Fruit fly (Drosophila melanogaster): ENCODE data around the gene pths.

Gene pths

DNA sequence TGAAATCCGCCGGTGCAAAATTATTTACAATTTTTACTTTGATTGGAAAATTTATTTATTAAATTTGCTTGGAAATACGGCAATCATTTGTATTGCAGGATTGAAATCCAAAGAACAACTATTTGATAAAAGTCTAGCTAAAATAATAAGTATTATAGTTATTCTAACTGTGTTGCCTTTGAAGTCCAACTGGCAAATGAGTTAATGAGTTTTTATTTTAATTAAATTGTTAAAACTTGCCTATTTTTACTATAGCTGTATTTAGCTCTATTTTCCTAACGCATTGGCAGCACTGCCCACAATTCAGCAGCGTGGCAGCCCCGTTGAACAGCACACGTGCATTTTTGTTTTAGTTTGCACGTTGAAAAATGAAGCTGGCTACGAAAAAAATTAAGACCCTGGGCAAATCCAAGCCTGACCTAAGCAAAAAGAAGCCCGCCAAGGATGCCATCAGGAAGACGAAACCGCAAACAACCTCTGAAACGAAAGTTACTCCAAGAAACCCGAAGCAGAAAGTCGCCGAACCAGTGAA lies 20.3 kb downstream of the pths start, which contains the start of gene Noc2 (continued):
- TF ChIP-seq Dp (GFP tag; optimal IDR thresholded peaks at IDR 0.05) = peak; percentile 7
- peak; percentile 61 for TF ChIP-seq Ptx1 (GFP tag; IDR thresholded peaks at IDR 0.05)
- no peak for TF ChIP-seq toy (GFP tag; IDR thresholded peaks at IDR 0.05)
- no peak for TF ChIP-seq CG7556 (GFP tag; optimal IDR thresholded peaks at IDR 0.05)
- TF ChIP-seq mam (GFP tag; optimal IDR thresholded peaks at IDR 0.05) = peak; percentile 57
- no peak for TF ChIP-seq Asciz (GFP tag; optimal IDR thresholded peaks at IDR 0.05)
- TF ChIP-seq caup (GFP tag; optimal IDR thresholded peaks at IDR 0.05; ENCODE audit: severe bottlenecking) = no peak
- TF ChIP-seq hkb (optimal IDR thresholded peaks at IDR 0.05) = no peak
- peak; percentile 43; the same call in 1 of the 2 replicates for TF ChIP-seq hkb (GFP tag; IDR thresholded peaks at IDR 0.05)
- TF ChIP-seq CG4424 (GFP tag; optimal IDR thresholded peaks at IDR 0.05) = peak; percentile 56
- peak; percentile 16 for TF ChIP-seq CG8944 (GFP tag; optimal IDR thresholded peaks at IDR 0.05)
- no peak for TF ChIP-seq CG15479 (GFP tag; optimal IDR thresholded peaks at IDR 0.05)
- peak; percentile 64 for TF ChIP-seq CG31441 (GFP tag; IDR thresholded peaks at IDR 0.05)
- peak; percentile 96 for TF ChIP-seq dm (GFP tag; optimal IDR thresholded peaks at IDR 0.05)
- TF ChIP-seq CG32532 (GFP tag; IDR thresholded peaks at IDR 0.05) = peak; percentile 60
- TF ChIP-seq eve (GFP tag; optimal IDR thresholded peaks at IDR 0.05) = no peak
- no peak for TF ChIP-seq unc-4 (GFP tag; IDR thresholded peaks at IDR 0.05; ENCODE audit: partially characterized antibody)
- peak; percentile 6 for TF ChIP-seq CG10462 (GFP tag; optimal IDR thresholded peaks at IDR 0.05)
- 0 out of 2 replicates have a peak, but pooled peaks have one; percentile 22 for TF ChIP-seq gt (GFP tag; IDR thresholded peaks at IDR 0.05)
- peak; percentile 41; the same call in 1 of the 2 replicates for TF ChIP-seq E2f2 (GFP tag; IDR thresholded peaks at IDR 0.05)
- no peak for TF ChIP-seq onecut (GFP tag; IDR thresholded peaks at IDR 0.05)
- no peak for TF ChIP-seq Trl (optimal IDR thresholded peaks at IDR 0.05)
- peak; percentile 2 for TF ChIP-seq Trl (GFP tag; optimal IDR thresholded peaks at IDR 0.05)
- TF ChIP-seq CG6654 (GFP tag; optimal IDR thresholded peaks at IDR 0.05) = peak; percentile 20
- TF ChIP-seq ERR (GFP tag; optimal IDR thresholded peaks at IDR 0.05) = no peak
- peak; percentile 52 for TF ChIP-seq lilli (GFP tag; optimal IDR thresholded peaks at IDR 0.05)
- 0 out of 2 replicates have a peak, but pooled peaks have one; percentile 32 for TF ChIP-seq ap (GFP tag; IDR thresholded peaks at IDR 0.05)
- no peak for TF ChIP-seq CG15011 (GFP tag; optimal IDR thresholded peaks at IDR 0.05)
- peak; percentile 14; the same call in 1 of the 3 replicates for TF ChIP-seq CG7963 (GFP tag; IDR thresholded peaks at IDR 0.05; ENCODE audit: partially characterized antibody)
- TF ChIP-seq CG11696 (GFP tag; IDR thresholded peaks at IDR 0.05) = 0 out of 2 replicates have a peak, but pooled peaks have one; percentile 39
- TF ChIP-seq CG1024 (GFP tag; IDR thresholded peaks at IDR 0.05) = peak; percentile 60
- peak; percentile 14 for TF ChIP-seq Oli (tag; optimal IDR thresholded peaks at IDR 0.05)
- peak; percentile 37 for TF ChIP-seq Antp (GFP tag; optimal IDR thresholded peaks at IDR 0.05)
- TF ChIP-seq ken (GFP tag; IDR thresholded peaks at IDR 0.05) = peak; percentile 64; the same call in 1 of the 3 replicates
- no peak for TF ChIP-seq cato (GFP tag; optimal IDR thresholded peaks at IDR 0.05; ENCODE audit: borderline replicate concordance)
- no peak for TF ChIP-seq run (tag; optimal IDR thresholded peaks at IDR 0.05)
- TF ChIP-seq fd3F (GFP tag; optimal IDR thresholded peaks at IDR 0.05) = peak; percentile 29
- no peak for TF ChIP-seq CG14860 (GFP tag; IDR thresholded peaks at IDR 0.05; ENCODE audit: partially characterized antibody)
- TF ChIP-seq peb (GFP tag; IDR thresholded peaks at IDR 0.05) = no peak
- TF ChIP-seq ATbp (GFP tag; optimal IDR thresholded peaks at IDR 0.05) = no peak
- peak; percentile 70 for TF ChIP-seq CG9932 (GFP tag; IDR thresholded peaks at IDR 0.05)
- TF ChIP-seq Chrac-16 (GFP tag; optimal IDR thresholded peaks at IDR 0.05) = peak; percentile 34
- TF ChIP-seq dimm (GFP tag; IDR thresholded peaks at IDR 0.05) = no peak
- peak; percentile 7 for TF ChIP-seq CG17359 (tag; optimal IDR thresholded peaks at IDR 0.05)
- no peak for TF ChIP-seq tup (GFP tag; optimal IDR thresholded peaks at IDR 0.05)
- peak; percentile 51 for TF ChIP-seq E2f1 (GFP tag; IDR thresholded peaks at IDR 0.05)
- TF ChIP-seq Eip74EF (GFP tag; optimal IDR thresholded peaks at IDR 0.05) = no peak
- peak; percentile 14 for TF ChIP-seq CG9437 (GFP tag; optimal IDR thresholded peaks at IDR 0.05)
- no peak for TF ChIP-seq CG2875 (GFP tag; optimal IDR thresholded peaks at IDR 0.05)
- no peak for TF ChIP-seq nom (GFP tag; optimal IDR thresholded peaks at IDR 0.05)
